Worm (Caenorhabditis elegans): ENCODE data around the gene ncx-6.
A peak's percentile ranks its signal among the peaks of the same experiment; 100 is the strongest.
"Not testable (repeated sequence)": the region's sequence is repeated elsewhere in the genome, so short reads cannot be mapped to it uniquely, and the experiment has no call there.

The ncx-6 gene

DNA sequence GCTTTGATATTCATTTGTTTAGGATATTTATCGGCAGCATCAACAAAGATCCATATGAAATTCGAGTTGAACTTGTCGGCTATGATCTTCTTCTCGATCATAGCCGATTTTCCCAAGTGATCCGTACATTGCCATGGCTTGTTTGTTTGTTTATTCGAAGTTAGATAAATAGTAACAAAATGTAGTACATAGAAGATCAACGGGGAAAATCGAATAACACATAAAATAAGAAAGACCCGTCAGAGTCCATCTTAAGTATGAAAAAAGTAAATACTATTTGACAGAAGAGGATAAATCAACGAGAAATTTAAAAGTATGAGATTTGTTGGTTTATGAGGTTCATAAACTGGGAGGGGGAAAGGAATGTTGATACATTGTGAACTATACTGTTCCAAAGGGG is 31.0 kb downstream of the ncx-6 start, which contains the start of gene C07A9.5:
TSS of gene C07A9.5 (minus strand) at position 101 of the 400 bp plus-strand sequence.
- not testable (repeated sequence) for TF ChIP-seq sma-3 (GFP tag; optimal IDR thresholded peaks at IDR 0.05); nhr-23 (tag; optimal IDR thresholded peaks at IDR 0.05); ceh-16 (tag; optimal IDR thresholded peaks at IDR 0.05)

DNA sequence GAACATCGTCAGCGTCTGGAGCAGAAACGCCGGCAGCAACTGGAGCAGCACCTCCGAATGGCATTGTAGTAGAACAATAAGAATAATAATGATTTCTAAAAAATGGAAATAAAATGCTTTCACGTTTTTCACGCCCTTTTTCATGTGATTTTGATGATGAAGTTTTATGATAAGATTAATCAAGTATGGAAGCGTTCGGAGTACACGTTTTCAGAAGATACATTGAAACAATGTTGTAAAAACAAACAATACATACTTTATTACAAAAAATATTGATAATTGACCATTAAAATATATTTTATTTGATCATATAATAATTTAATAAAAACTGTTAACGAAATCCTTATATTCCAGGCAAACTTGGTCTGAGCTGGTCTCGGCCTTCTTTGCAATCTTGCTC is 32.5 kb downstream of the ncx-6 start, which contains the start of gene C07A9.13:
TSS of gene C07A9.13 (minus strand) at position 101 of the 400 bp plus-strand sequence.
- not testable (repeated sequence) for TF ChIP-seq peb-1 (tag; optimal IDR thresholded peaks at IDR 0.05); nhr-21 (tag; optimal IDR thresholded peaks at IDR 0.05); sma-3 (GFP tag; optimal IDR thresholded peaks at IDR 0.05)

DNA sequence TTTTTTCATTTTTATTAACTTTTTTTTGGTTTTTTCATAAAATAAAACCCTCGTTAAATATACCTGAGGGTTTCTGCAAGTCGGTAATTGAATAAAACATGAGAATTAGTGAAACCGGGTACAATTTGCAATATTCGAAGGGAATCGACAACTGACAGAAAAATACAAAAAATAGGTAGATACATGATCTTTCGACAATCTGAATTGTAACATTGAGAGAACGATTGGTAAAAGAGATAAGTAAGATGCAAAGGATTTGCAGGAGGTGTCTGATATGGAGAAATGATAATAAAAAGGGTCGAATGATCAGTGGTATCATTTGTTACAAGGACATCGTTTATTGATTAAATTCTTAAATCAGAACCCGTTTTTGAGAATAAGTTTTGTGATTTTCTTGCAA is 34.9 kb downstream of the ncx-6 start, which contains the start of gene ugt-60:
TSS of gene ugt-60 (minus strand) at position 233 of the 400 bp plus-strand sequence.
- no peak for TF ChIP-seq zag-1 (tag; optimal IDR thresholded peaks at IDR 0.05)
- no peak for TF ChIP-seq nhr-237 (tag; optimal IDR thresholded peaks at IDR 0.05)
- no peak for TF ChIP-seq R02D3.7 (tag; optimal IDR thresholded peaks at IDR 0.05)
- TF ChIP-seq ceh-16 (tag; optimal IDR thresholded peaks at IDR 0.05): no peak
- no peak for TF ChIP-seq sma-9 (GFP tag; optimal IDR thresholded peaks at IDR 0.05)
- no peak for TF ChIP-seq sma-9 (tag; optimal IDR thresholded peaks at IDR 0.05)

DNA sequence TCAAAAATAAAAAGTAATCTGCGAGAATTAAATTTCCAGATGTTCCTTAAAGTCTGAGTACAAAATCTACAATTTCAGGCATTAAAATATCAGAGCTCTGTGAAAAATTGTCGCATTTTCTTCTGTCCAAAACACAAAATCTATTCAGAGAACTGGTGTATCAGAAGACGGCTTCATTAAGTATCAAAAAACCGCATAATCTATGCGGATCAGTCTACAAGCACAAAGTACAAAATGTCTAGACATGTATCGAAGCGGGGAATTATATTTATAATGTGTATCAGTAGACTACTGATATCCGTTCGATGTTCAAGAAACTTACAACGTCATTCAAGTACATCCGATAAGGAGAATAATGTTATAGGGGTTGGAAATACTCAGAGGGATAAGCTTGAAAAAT is 44.2 kb downstream of the ncx-6 start:
- TF ChIP-seq gmeb-1 (tag; optimal IDR thresholded peaks at IDR 0.05): no peak
- TF ChIP-seq unc-62 (GFP tag; optimal IDR thresholded peaks at IDR 0.05): no peak
- TF ChIP-seq sma-9 (GFP tag; optimal IDR thresholded peaks at IDR 0.05): no peak
- TF ChIP-seq sma-9 (tag; optimal IDR thresholded peaks at IDR 0.05): no peak
- TF ChIP-seq unc-55 (GFP tag; optimal IDR thresholded peaks at IDR 0.05): no peak
- no peak for TF ChIP-seq ceh-16 (tag; optimal IDR thresholded peaks at IDR 0.05)

DNA sequence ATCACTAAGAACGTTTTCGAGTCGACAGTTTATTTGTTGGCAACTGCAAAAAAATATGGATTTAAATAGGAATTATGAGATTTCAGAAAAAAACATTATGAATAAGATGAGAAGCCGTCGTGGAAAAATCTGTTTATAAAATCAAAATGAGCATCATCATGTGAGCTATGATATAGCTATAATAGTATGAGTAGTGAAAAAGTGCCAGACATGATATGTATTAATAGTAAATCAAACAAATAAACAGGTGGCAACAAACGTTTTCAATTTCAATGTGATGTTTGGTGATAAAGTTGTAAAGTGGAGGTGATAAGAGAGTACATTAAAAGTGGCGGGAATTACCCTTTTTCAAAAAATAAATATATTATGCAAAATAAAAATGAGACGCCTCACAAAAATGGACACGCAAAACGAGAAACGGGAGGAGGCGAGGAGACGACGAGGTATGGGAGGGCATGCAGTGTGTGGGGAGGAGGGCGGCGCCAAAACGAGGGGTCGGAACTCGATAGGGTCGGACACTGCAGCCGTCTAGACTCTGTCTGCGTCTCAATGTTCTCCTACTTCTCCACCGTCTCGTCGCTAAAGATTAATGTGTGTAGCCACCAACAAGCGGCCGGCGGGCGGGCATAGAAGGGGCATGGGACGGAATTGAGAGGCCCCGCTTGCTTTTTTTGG is 46.0 kb downstream of the ncx-6 start, which contains the start of gene C07A9.9:
TSS of gene C07A9.9 (minus strand) at position 51 of the 675 bp plus-strand sequence.
- TF ChIP-seq unc-55 (GFP tag; optimal IDR thresholded peaks at IDR 0.05) (peak; percentile 54), gmeb-1 (tag; optimal IDR thresholded peaks at IDR 0.05) (peak; percentile 41), snpc-4 (tag; optimal IDR thresholded peaks at IDR 0.05) (peak; percentile 52), zag-1 (tag; optimal IDR thresholded peaks at IDR 0.05) (peak; percentile 88), mdl-1 (tag; optimal IDR thresholded peaks at IDR 0.05) (peak; percentile 33 to 55), egl-27 (tag; optimal IDR thresholded peaks at IDR 0.05) (peak; percentile 79), crh-2 (tag; optimal IDR thresholded peaks at IDR 0.05) (peak; percentile 51), elt-1 (tag; optimal IDR thresholded peaks at IDR 0.05) (no peak), unc-62 (GFP tag; optimal IDR thresholded peaks at IDR 0.05) (no peak), F13H6.1 (tag; optimal IDR thresholded peaks at IDR 0.05) (peak; percentile 84), peb-1 (tag; optimal IDR thresholded peaks at IDR 0.05) (no peak), ceh-16 (tag; optimal IDR thresholded peaks at IDR 0.05) (peak; percentile 54), nhr-25 (tag; optimal IDR thresholded peaks at IDR 0.05) (peak; percentile 61), nhr-12 (tag; optimal IDR thresholded peaks at IDR 0.05) (no peak), nhr-6 (tag; optimal IDR thresholded peaks at IDR 0.05) (no peak), ceh-82 (tag; optimal IDR thresholded peaks at IDR 0.05) (no peak), lin-13 (GFP tag; optimal IDR thresholded peaks at IDR 0.05) (peak; percentile 29), sma-3 (GFP tag; optimal IDR thresholded peaks at IDR 0.05) (peak; percentile 51), nhr-77 (tag; optimal IDR thresholded peaks at IDR 0.05) (no peak), nhr-21 (tag; optimal IDR thresholded peaks at IDR 0.05) (peak; percentile 73), ztf-1 (GFP tag; conservative IDR thresholded peaks at IDR 0.05) (no peak), sma-9 (GFP tag; optimal IDR thresholded peaks at IDR 0.05) (peak; percentile 75), sma-9 (tag; optimal IDR thresholded peaks at IDR 0.05) (no peak), lsy-2 (tag; optimal IDR thresholded peaks at IDR 0.05) (peak; percentile 26 to 54), skn-1 (tag; optimal IDR thresholded peaks at IDR 0.05) (peak; percentile 18), dmd-4 (tag; optimal IDR thresholded peaks at IDR 0.05) (no peak), blmp-1 (tag; optimal IDR thresholded peaks at IDR 0.05; ENCODE audit: insufficient read depth) (peak; percentile 68), lin-39 (tag; optimal IDR thresholded peaks at IDR 0.05) (no peak), C34F6.9 (tag; optimal IDR thresholded peaks at IDR 0.05) (peak; percentile 69), lin-11 (tag; optimal IDR thresholded peaks at IDR 0.05) (peak; percentile 43), mab-5 (tag; optimal IDR thresholded peaks at IDR 0.05) (peak; percentile 36), fos-1 (tag; optimal IDR thresholded peaks at IDR 0.05) (peak; percentile 60), ZK546.5 (tag; optimal IDR thresholded peaks at IDR 0.05) (peak; percentile 9), elt-3 (tag; optimal IDR thresholded peaks at IDR 0.05) (no peak), nhr-11 (tag; optimal IDR thresholded peaks at IDR 0.05) (no peak), mbf-1 (tag; optimal IDR thresholded peaks at IDR 0.05) (no peak), Y55F3AM.14 (GFP tag; optimal IDR thresholded peaks at IDR 0.05) (peak; percentile 41), nhr-129 (tag; optimal IDR thresholded peaks at IDR 0.05) (peak; percentile 80), ama-1 (optimal IDR thresholded peaks at IDR 0.05) (no peak), sem-4 (tag; optimal IDR thresholded peaks at IDR 0.05) (peak; percentile 13)
